Worm (Caenorhabditis elegans) whole organism, early embryonic: ENCODE results near the gene mrps-5.

Source experiments
- B0310.2 ChIP-seq: sonication (generic microtip); optimal IDR thresholded peaks from 2 replicates; lab custom pipeline; 2016; ENCODE audit warnings: mild to moderate bottlenecking, missing genetic modification characterization, missing compliant biosample characterization
- F13C5.2 ChIP-seq: sonication (generic microtip); optimal IDR thresholded peaks from 2 replicates; lab custom pipeline; 2017; ENCODE audit warnings: mild to moderate bottlenecking, missing genetic modification characterization, inconsistent platforms, missing compliant biosample characterization
- aly-1 ChIP-seq: sonication (generic microtip); optimal IDR thresholded peaks from 2 replicates; lab custom pipeline; 2016; ENCODE audit warnings: missing genetic modification characterization, missing compliant biosample characterization
- ama-1 ChIP-seq: fragments of 150-350 bp; optimal IDR thresholded peaks from 2 replicates; lab custom pipeline; 2014
- ceh-13 ChIP-seq: fragments of 200-800 bp; sonication (Bioruptor generic); optimal IDR thresholded peaks from 2 replicates; lab custom pipeline; 2018; ENCODE audit warnings: mild to moderate bottlenecking, missing genetic modification characterization, missing compliant biosample characterization
- ceh-36 ChIP-seq: sonication (generic microtip); optimal IDR thresholded peaks from 2 replicates; lab custom pipeline; 2016; ENCODE audit warnings: missing genetic modification characterization, inconsistent platforms, missing compliant biosample characterization
- ets-7 ChIP-seq: sonication (generic microtip); optimal IDR thresholded peaks from 2 replicates; lab custom pipeline; 2016; ENCODE audit warnings: missing genotype, missing genetic modification characterization, missing compliant biosample characterization
- flt-1 ChIP-seq: fragments of 200-800 bp; sonication (Bioruptor generic); IDR thresholded peaks from 2 replicates; pipeline ENCODE4 v1.3.6; 2022; ENCODE audit warnings: missing genetic modification characterization, missing compliant biosample characterization
- hmbx-1 ChIP-seq: sonication (generic microtip); optimal IDR thresholded peaks from 2 replicates; lab custom pipeline; 2016; ENCODE audit warnings: mild to moderate bottlenecking, missing genetic modification characterization, missing compliant biosample characterization
- hmg-4 ChIP-seq: fragments of 200-800 bp; sonication (Bioruptor generic); optimal IDR thresholded peaks from 2 replicates; lab custom pipeline; 2018; ENCODE audit warnings: mild to moderate bottlenecking, missing genetic modification characterization, missing compliant biosample characterization
- hnd-1 ChIP-seq: sonication (generic microtip); optimal IDR thresholded peaks from 2 replicates; lab custom pipeline; 2016; ENCODE audit warnings: missing genetic modification characterization, missing compliant biosample characterization
- pes-1 ChIP-seq: fragments of 200-800 bp; sonication (Bioruptor generic); IDR thresholded peaks from 2 replicates; pipeline ENCODE4 v1.3.6; 2022; ENCODE audit warnings: missing genetic modification reagents, missing genetic modification characterization, missing compliant biosample characterization
- scrt-1 ChIP-seq: fragments of 200-800 bp; sonication (Bioruptor generic); IDR thresholded peaks from 2 replicates; pipeline ENCODE4 v1.3.6; 2022; ENCODE audit warnings: missing genetic modification characterization, missing compliant biosample characterization
- sea-1 ChIP-seq: fragments of 200-800 bp; sonication (Bioruptor generic); conservative IDR thresholded peaks from 2 replicates; pipeline ENCODE4 v1.3.6; 2022; ENCODE audit warnings: missing genetic modification characterization, missing compliant biosample characterization
- tbx-11 ChIP-seq: fragments of 200-800 bp; sonication (Bioruptor generic); IDR thresholded peaks from 2 replicates; pipeline ENCODE4 v1.3.6; 2022; ENCODE audit warnings: missing genetic modification characterization, missing compliant biosample characterization
- tbx-37 ChIP-seq: fragments of 200-800 bp; sonication (Bioruptor generic); conservative IDR thresholded peaks from 2 replicates; pipeline ENCODE4 v1.3.6; 2022; ENCODE audit warnings: missing genetic modification reagents, missing genetic modification characterization, missing compliant biosample characterization
- tra-4 ChIP-seq: sonication (generic microtip); optimal IDR thresholded peaks from 2 replicates; lab custom pipeline; 2017; ENCODE audit warnings: missing genetic modification characterization, missing compliant biosample characterization

The mrps-5 gene

ce11 chrV:12526758-12527157 is 36.5 kb upstream of the mrps-5 start, which contains the start of gene F45D3.1:
Gene F45D3.1 (plus strand): TSS chrV:12527058.
- no peak for TF ChIP-seq ceh-36 (tag; lab: Kevin White, UChicago)
- TF ChIP-seq pes-1 (GFP tag; lab: Robert Waterston, UW) = no peak
- TF ChIP-seq ets-7 (tag; lab: Kevin White, UChicago) = no peak
- TF ChIP-seq ceh-13 (GFP tag; lab: Kevin White, UChicago) = no peak
- TF ChIP-seq ama-1 = no peak
- TF ChIP-seq hmbx-1 (tag; lab: Kevin White, UChicago) = no peak
- no peak for TF ChIP-seq scrt-1 (GFP tag; lab: Robert Waterston, UW)
- TF ChIP-seq F13C5.2 (tag; lab: Kevin White, UChicago) = no peak
- TF ChIP-seq sea-1 (GFP tag; lab: Robert Waterston, UW) = no peak
- TF ChIP-seq B0310.2 (tag; lab: Kevin White, UChicago) = no peak
- TF ChIP-seq tra-4 (tag; lab: Kevin White, UChicago) = no peak
- no peak for TF ChIP-seq tbx-11
- TF ChIP-seq hnd-1 (tag; lab: Kevin White, UChicago) = no peak
- no peak for TF ChIP-seq flt-1 (GFP tag; lab: Robert Waterston, UW)
- TF ChIP-seq aly-1 = no peak

DNA sequence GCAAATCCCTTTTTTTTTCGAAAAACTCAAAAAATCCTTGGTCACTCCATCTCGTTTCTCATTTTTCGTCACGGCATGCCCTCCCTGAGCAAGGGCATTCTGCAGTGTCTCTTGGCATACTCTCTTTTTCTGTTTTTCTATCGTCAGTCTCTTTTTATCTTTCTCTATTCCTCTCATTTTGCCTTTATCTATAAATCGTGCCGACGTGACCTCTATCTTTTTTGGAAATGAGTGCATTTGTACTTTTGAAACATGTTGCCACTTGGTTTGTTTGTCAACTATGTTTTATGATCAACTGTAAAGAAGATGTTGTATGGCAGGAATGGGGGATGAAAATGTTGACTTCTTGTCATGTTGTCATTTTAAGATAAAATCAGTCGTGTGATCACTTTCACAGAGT is 34.4 kb upstream of the mrps-5 start:
- TF ChIP-seq F13C5.2 (tag; lab: Kevin White, UChicago) (no peak), sea-1 (GFP tag; lab: Robert Waterston, UW) (no peak), ets-7 (tag; lab: Kevin White, UChicago) (no peak), ceh-36 (tag; lab: Kevin White, UChicago) (no peak), scrt-1 (GFP tag; lab: Robert Waterston, UW) (no peak), B0310.2 (tag; lab: Kevin White, UChicago) (no peak), ama-1 (no peak), tbx-11 (no peak)

DNA sequence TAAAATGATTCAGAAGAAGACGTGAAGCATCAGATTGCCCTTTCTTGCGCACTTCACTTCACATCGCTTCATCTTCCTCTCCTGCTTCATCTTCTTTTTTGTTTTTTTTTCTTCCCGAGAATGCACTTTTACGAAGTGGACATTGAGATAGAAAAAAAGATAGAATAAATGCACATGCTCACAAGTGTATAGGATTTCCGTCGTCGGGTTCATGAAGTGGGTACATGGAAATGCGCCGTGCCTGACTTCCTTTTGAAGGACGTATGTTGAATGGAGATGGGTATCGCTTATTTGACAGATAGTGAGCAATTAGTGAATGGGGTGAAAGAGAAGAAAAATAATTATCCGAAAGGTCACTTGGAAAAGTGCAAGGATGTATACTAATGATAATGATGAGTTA is 33.2 kb upstream of the mrps-5 start:
- no peak for TF ChIP-seq ceh-13 (GFP tag; lab: Kevin White, UChicago)
- no peak for TF ChIP-seq ama-1
- no peak for TF ChIP-seq tbx-37
- no peak for TF ChIP-seq hmbx-1 (tag; lab: Kevin White, UChicago)

DNA sequence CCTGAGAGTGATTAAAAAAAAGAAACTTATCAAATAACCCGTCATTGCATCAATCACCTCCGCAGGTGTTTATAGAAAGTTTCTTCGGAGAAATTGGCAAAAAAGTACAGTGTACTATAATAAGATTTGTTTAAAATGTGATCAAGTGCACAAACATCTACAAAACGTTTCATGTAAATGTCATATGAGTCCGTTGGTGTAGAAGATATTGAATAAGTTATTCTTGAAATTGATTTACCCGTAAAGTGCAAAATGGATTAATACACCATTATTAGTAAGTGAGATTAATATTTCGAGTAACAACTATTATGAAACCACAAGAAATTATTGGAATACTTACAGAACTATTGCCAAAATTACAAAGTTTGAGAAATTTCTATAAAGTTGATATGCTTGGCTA is 32.2 kb upstream of the mrps-5 start:
- no peak for TF ChIP-seq hmg-4 (GFP tag; lab: Kevin White, UChicago)
- TF ChIP-seq hmbx-1 (tag; lab: Kevin White, UChicago) = no peak
- no peak for TF ChIP-seq flt-1 (GFP tag; lab: Robert Waterston, UW)
- TF ChIP-seq tra-4 (tag; lab: Kevin White, UChicago) = no peak
- no peak for TF ChIP-seq F13C5.2 (tag; lab: Kevin White, UChicago)
- TF ChIP-seq ceh-13 (GFP tag; lab: Kevin White, UChicago) = no peak
- no peak for TF ChIP-seq hnd-1 (tag; lab: Kevin White, UChicago)
- TF ChIP-seq tbx-11 = no peak
- no peak for TF ChIP-seq ets-7 (tag; lab: Kevin White, UChicago)
- no peak for TF ChIP-seq tbx-37
- no peak for TF ChIP-seq scrt-1 (GFP tag; lab: Robert Waterston, UW)
- no peak for TF ChIP-seq ceh-36 (tag; lab: Kevin White, UChicago)
- no peak for TF ChIP-seq B0310.2 (tag; lab: Kevin White, UChicago)

ce11 chrV:12532369-12532768 is 30.9 kb upstream of the mrps-5 start:
- TF ChIP-seq tbx-37 (no peak), ets-7 (tag; lab: Kevin White, UChicago) (no peak), sea-1 (GFP tag; lab: Robert Waterston, UW) (no peak), scrt-1 (GFP tag; lab: Robert Waterston, UW) (no peak), flt-1 (GFP tag; lab: Robert Waterston, UW) (no peak)

DNA sequence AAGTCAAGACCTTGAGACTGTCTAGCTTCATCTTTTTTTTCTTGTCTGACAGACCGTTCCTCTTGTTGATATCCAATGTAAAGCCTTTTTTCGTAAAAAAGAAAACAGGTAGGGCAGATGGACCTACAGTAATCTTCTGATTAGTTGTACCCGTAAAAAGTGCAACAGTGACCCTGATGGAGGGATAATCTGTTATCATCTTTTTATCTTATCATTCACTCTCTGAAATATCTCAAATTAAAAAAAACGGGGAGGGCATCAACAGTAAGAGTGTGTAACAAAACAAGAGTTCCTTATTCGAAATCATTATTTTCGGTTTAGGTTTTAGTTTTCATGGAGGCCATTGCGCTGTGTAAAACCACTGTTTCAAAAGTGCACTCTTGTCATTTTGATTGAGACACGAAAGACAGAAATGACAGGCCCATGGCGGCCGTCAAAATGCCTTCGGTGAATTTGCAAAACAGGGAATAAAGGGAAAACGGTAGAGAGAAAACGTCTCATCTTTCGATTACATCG is 29.6 kb upstream of the mrps-5 start:
- no peak for TF ChIP-seq ceh-36 (tag; lab: Kevin White, UChicago)
- no peak for TF ChIP-seq tbx-37
- TF ChIP-seq hnd-1 (tag; lab: Kevin White, UChicago) = no peak
- TF ChIP-seq hmbx-1 (tag; lab: Kevin White, UChicago) = no peak

ce11 chrV:12534941-12535340 is 28.3 kb upstream of the mrps-5 start:
- TF ChIP-seq ets-7 (tag; lab: Kevin White, UChicago) (no peak), F13C5.2 (tag; lab: Kevin White, UChicago) (no peak), flt-1 (GFP tag; lab: Robert Waterston, UW) (no peak), scrt-1 (GFP tag; lab: Robert Waterston, UW) (no peak), ceh-36 (tag; lab: Kevin White, UChicago) (no peak), hmg-4 (GFP tag; lab: Kevin White, UChicago) (no peak), ama-1 (no peak), B0310.2 (tag; lab: Kevin White, UChicago) (no peak), tra-4 (tag; lab: Kevin White, UChicago) (no peak)

DNA sequence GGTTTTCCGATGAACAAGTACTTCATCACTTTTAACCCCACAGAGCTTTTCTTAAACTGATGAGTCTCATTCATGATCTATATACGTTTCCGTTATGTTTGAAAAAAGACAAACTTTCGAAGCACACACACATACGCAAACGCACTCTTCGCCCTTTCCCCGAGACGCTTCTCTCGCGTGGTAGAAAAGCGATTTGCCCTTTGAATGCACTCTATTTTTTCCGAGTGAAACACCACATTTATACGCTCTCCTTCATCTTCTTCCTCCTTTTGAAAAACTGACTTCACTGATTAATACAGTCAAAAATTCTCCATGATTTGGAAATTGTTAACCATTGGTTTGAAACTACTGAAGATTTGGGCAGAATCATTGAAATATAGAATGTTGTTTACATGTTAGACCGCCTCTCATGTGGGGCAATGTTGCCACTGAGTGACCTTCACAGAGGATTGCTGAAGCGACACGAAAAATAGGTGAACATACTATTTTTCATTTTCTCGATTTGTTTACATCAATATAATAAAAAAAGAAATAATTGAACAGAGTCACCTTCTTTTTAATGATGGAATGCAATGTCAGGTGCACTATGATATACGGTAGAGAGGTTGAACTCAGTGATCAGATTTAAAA is 26.8 kb upstream of the mrps-5 start:
- TF ChIP-seq ama-1 = no peak
- no peak for TF ChIP-seq pes-1 (GFP tag; lab: Robert Waterston, UW)
- no peak for TF ChIP-seq tra-4 (tag; lab: Kevin White, UChicago)
- TF ChIP-seq F13C5.2 (tag; lab: Kevin White, UChicago) = no peak
